Fruit fly (Drosophila melanogaster) whole organism, embryonic: ENCODE measurements around the gene CG18179.

ENCODE experiments used
- Atf-2 ChIP-seq: fragments of 200-800 bp; sonication (Bioruptor generic); optimal IDR thresholded peaks from 2 replicates; lab custom pipeline; 2016; ENCODE audit warnings: missing biosample characterization, missing genetic modification characterization
- Bgb ChIP-seq: fragments of 200-800 bp; sonication (Bioruptor generic); IDR thresholded peaks from 2 replicates; pipeline ENCODE4 v1.3.6; 2022; ENCODE audit warnings: missing biosample characterization, missing genetic modification characterization; ENCODE audit not compliant: partially characterized antibody
- CG10543 ChIP-seq: fragments of 200-800 bp; sonication (Bioruptor generic); optimal IDR thresholded peaks from 3 replicates; lab custom pipeline; 2017; ENCODE audit warnings: missing biosample characterization, mild to moderate bottlenecking, missing genetic modification characterization, moderate library complexity
- CG11504 ChIP-seq: fragments of 200-800 bp; sonication (Bioruptor generic); optimal IDR thresholded peaks from 3 replicates; lab custom pipeline; 2019; ENCODE audit warnings: missing biosample characterization, mild to moderate bottlenecking, missing genetic modification characterization, moderate library complexity
- CG14710 ChIP-seq: fragments of 200-800 bp; sonication (Bioruptor generic); optimal IDR thresholded peaks from 3 replicates; lab custom pipeline; 2019; ENCODE audit warnings: missing biosample characterization, mild to moderate bottlenecking, missing genetic modification characterization, moderate library complexity
- CG15514 ChIP-seq: fragments of 200-800 bp; sonication (Bioruptor generic); optimal IDR thresholded peaks from 3 replicates; lab custom pipeline; 2017; ENCODE audit warnings: missing biosample characterization, missing genetic modification characterization, mild to moderate bottlenecking, moderate library complexity, missing genetic modification reagents
- CG1603 ChIP-seq: fragments of 200-800 bp; sonication (Bioruptor generic); optimal IDR thresholded peaks from 2 replicates; lab custom pipeline; 2019; ENCODE audit warnings: missing biosample characterization, mild to moderate bottlenecking, missing genetic modification characterization, moderate library complexity
- CG16813 ChIP-seq: fragments of 200-800 bp; sonication (Bioruptor generic); IDR thresholded peaks from 3 replicates; pipeline ENCODE4 v1.3.6; 2022; ENCODE audit warnings: missing biosample characterization, missing genetic modification characterization; ENCODE audit not compliant: partially characterized antibody
- CG16815 ChIP-seq: fragments of 200-800 bp; sonication (Bioruptor generic); optimal IDR thresholded peaks from 3 replicates; lab custom pipeline; 2017; ENCODE audit warnings: missing biosample characterization, mild to moderate bottlenecking, missing genetic modification characterization
- CG18011 ChIP-seq: fragments of 200-800 bp; sonication (Bioruptor generic); optimal IDR thresholded peaks from 2 replicates; lab custom pipeline; 2017; ENCODE audit warnings: missing biosample characterization, missing genetic modification characterization, mild to moderate bottlenecking, moderate library complexity, missing genotype
- CG2129 ChIP-seq: fragments of 200-800 bp; sonication (Bioruptor generic); IDR thresholded peaks from 2 replicates; pipeline ENCODE4 v1.3.6; 2022; ENCODE audit warnings: missing biosample characterization, missing genetic modification characterization; ENCODE audit not compliant: partially characterized antibody
- CG31388 ChIP-seq: fragments of 200-800 bp; sonication (Bioruptor generic); optimal IDR thresholded peaks from 2 replicates; lab custom pipeline; 2016; ENCODE audit warnings: missing biosample characterization, missing genetic modification characterization
- CG4730 ChIP-seq: fragments of 200-800 bp; sonication (Bioruptor generic); IDR thresholded peaks from 2 replicates; pipeline ENCODE4 v1.3.6; 2022; ENCODE audit warnings: missing biosample characterization, missing genetic modification characterization
- CG7745 ChIP-seq: fragments of 200-800 bp; sonication (Bioruptor generic); optimal IDR thresholded peaks from 2 replicates; lab custom pipeline; 2018; ENCODE audit warnings: missing biosample characterization, mild to moderate bottlenecking, missing genetic modification characterization, moderate library complexity
- CG8281 ChIP-seq: fragments of 200-800 bp; sonication (Bioruptor generic); optimal IDR thresholded peaks from 2 replicates; lab custom pipeline; 2018; ENCODE audit warnings: missing biosample characterization, mild to moderate bottlenecking, missing genetic modification characterization, moderate library complexity
- CG9437 ChIP-seq: fragments of 200-800 bp; sonication (Bioruptor generic); optimal IDR thresholded peaks from 2 replicates; lab custom pipeline; 2018; ENCODE audit warnings: missing biosample characterization, mild to moderate bottlenecking, missing genetic modification characterization
- CG9797 ChIP-seq: fragments of 200-800 bp; sonication (Bioruptor generic); optimal IDR thresholded peaks from 3 replicates; lab custom pipeline; 2018; ENCODE audit warnings: missing biosample characterization, mild to moderate bottlenecking, missing genetic modification characterization
- CG9817 ChIP-seq: fragments of 200-800 bp; sonication (Bioruptor generic); optimal IDR thresholded peaks from 2 replicates; lab custom pipeline; 2018; ENCODE audit warnings: missing biosample characterization, mild to moderate bottlenecking, missing genetic modification characterization, moderate library complexity
- CrebB ChIP-seq: fragments of 200-800 bp; sonication (Bioruptor generic); optimal IDR thresholded peaks from 3 replicates; lab custom pipeline; 2018; ENCODE audit warnings: missing biosample characterization, mild to moderate bottlenecking, missing genetic modification characterization
- Dref ChIP-seq: fragments of 200-800 bp; sonication (Bioruptor generic); IDR thresholded peaks from 2 replicates; pipeline ENCODE4 v1.3.6; 2022; ENCODE audit warnings: missing biosample characterization, missing genetic modification characterization
- E2f2 ChIP-seq: fragments of 200-800 bp; sonication (Bioruptor generic); IDR thresholded peaks from 2 replicates; pipeline ENCODE4 v1.3.6; 2022; ENCODE audit warnings: missing biosample characterization, missing genetic modification characterization
- Gsc ChIP-seq: fragments of 200-800 bp; sonication (Bioruptor generic); IDR thresholded peaks from 2 replicates; pipeline ENCODE4 v1.3.6; 2022; ENCODE audit warnings: missing biosample characterization, missing genetic modification characterization
- HLH4C ChIP-seq: fragments of 200-800 bp; sonication (Bioruptor generic); IDR thresholded peaks from 3 replicates; pipeline ENCODE4 v1.3.6; 2022; ENCODE audit warnings: missing biosample characterization, missing genetic modification characterization; ENCODE audit not compliant: partially characterized antibody
- HLH54F ChIP-seq: fragments of 200-800 bp; sonication (Bioruptor generic); optimal IDR thresholded peaks from 3 replicates; lab custom pipeline; 2016; ENCODE audit warnings: missing biosample characterization, missing genetic modification characterization
- Hmx ChIP-seq: fragments of 200-800 bp; sonication (Bioruptor generic); optimal IDR thresholded peaks from 2 replicates; lab custom pipeline; 2016; ENCODE audit warnings: missing biosample characterization, missing genetic modification characterization
- Hr39 ChIP-seq: fragments of >200 bp; optimal IDR thresholded peaks from 2 replicates; lab custom pipeline; 2017
- MBD-R2 ChIP-seq: fragments of 200-800 bp; sonication (Bioruptor generic); IDR thresholded peaks from 2 replicates; pipeline ENCODE4 v1.3.6; 2022; ENCODE audit warnings: missing biosample characterization, missing genetic modification characterization
- Nf-YC ChIP-seq: fragments of 200-800 bp; optimal IDR thresholded peaks from 3 replicates; lab custom pipeline; 2019; ENCODE audit warnings: missing biosample characterization, mild to moderate bottlenecking, missing genetic modification characterization, moderate library complexity
- Scr ChIP-seq: fragments of 200-800 bp; sonication (Bioruptor generic); IDR thresholded peaks from 2 replicates; pipeline ENCODE4 v1.3.6; 2022; ENCODE audit warnings: missing biosample characterization, missing genetic modification characterization; ENCODE audit not compliant: partially characterized antibody
- gfzf ChIP-seq: fragments of 200-800 bp; sonication (Bioruptor generic); optimal IDR thresholded peaks from 2 replicates; lab custom pipeline; 2016; ENCODE audit warnings: missing biosample characterization, mild to moderate bottlenecking, missing genetic modification characterization, moderate library complexity
- gsb-n ChIP-seq: fragments of 200-800 bp; sonication (Bioruptor generic); optimal IDR thresholded peaks from 3 replicates; lab custom pipeline; 2018; ENCODE audit warnings: missing biosample characterization, mild to moderate bottlenecking, missing genetic modification characterization
- ham ChIP-seq: fragments of 200-800 bp; sonication (Bioruptor generic); IDR thresholded peaks from 2 replicates; pipeline ENCODE4 v1.3.6; 2022; ENCODE audit warnings: missing biosample characterization, missing genetic modification characterization
- inv ChIP-seq: fragments of 200-800 bp; sonication (Bioruptor generic); IDR thresholded peaks from 2 replicates; pipeline ENCODE4 v1.3.6; 2022; ENCODE audit warnings: missing biosample characterization, missing genetic modification characterization; ENCODE audit not compliant: partially characterized antibody
- lab ChIP-seq: fragments of 200-800 bp; sonication (Bioruptor generic); optimal IDR thresholded peaks from 3 replicates; lab custom pipeline; 2017; ENCODE audit warnings: missing biosample characterization, missing genetic modification characterization, mild to moderate bottlenecking, moderate library complexity, missing genetic modification reagents
- phol ChIP-seq: fragments of 200-800 bp; sonication (Bioruptor generic); optimal IDR thresholded peaks from 3 replicates; lab custom pipeline; 2018; ENCODE audit warnings: missing biosample characterization, mild to moderate bottlenecking, missing genetic modification characterization, moderate library complexity
- pzg ChIP-seq: fragments of 200-800 bp; sonication (Bioruptor generic); optimal IDR thresholded peaks from 3 replicates; lab custom pipeline; 2018; ENCODE audit warnings: missing biosample characterization, mild to moderate bottlenecking, missing genetic modification characterization, moderate library complexity
- ranshi ChIP-seq: fragments of 200-800 bp; sonication (Bioruptor generic); IDR thresholded peaks from 2 replicates; pipeline ENCODE4 v1.3.6; 2022; ENCODE audit warnings: missing biosample characterization, missing genetic modification characterization
- scrt ChIP-seq: fragments of 200-800 bp; sonication (Bioruptor generic); optimal IDR thresholded peaks from 2 replicates; lab custom pipeline; 2018; ENCODE audit warnings: missing biosample characterization, mild to moderate bottlenecking, missing genetic modification characterization, moderate library complexity
- so ChIP-seq: fragments of 200-800 bp; sonication (Bioruptor generic); IDR thresholded peaks from 3 replicates; pipeline ENCODE4 v1.3.6; 2022; ENCODE audit warnings: missing biosample characterization, missing genetic modification characterization
- stwl ChIP-seq: fragments of 200-800 bp; sonication (Bioruptor generic); optimal IDR thresholded peaks from 3 replicates; lab custom pipeline; 2018; ENCODE audit warnings: missing biosample characterization, mild to moderate bottlenecking, missing genetic modification characterization, moderate library complexity
- tx ChIP-seq: fragments of 200-800 bp; sonication (Bioruptor generic); optimal IDR thresholded peaks from 2 replicates; lab custom pipeline; 2016; ENCODE audit warnings: missing biosample characterization, missing genetic modification characterization
- yki ChIP-seq: fragments of >200 bp; optimal IDR thresholded peaks from 3 replicates; lab custom pipeline; 2018

CG18179 gene

dm6 chr3L:9678994-9679393 is 39.9 kb downstream of the CG18179 start, which contains the start of the genes fry and CG16717 (continued):
- TF ChIP-seq CG14710 (tag; lab: Kevin White, UChicago) (peak; percentile 1), pzg (GFP tag; lab: Kevin White, UChicago) (peak; percentile 67), inv (GFP tag; lab: Robert Waterston, UW) (no peak), E2f2 (GFP tag; lab: Robert Waterston, UW) (peak; percentile 16; the same call in 1 of the 2 replicates), CG4730 (GFP tag; lab: Robert Waterston, UW) (no peak), CG9437 (GFP tag; lab: Kevin White, UChicago) (peak; percentile 99), CG15514 (GFP tag; lab: Kevin White, UChicago) (no peak), scrt (GFP tag; lab: Kevin White, UChicago) (no peak), ham (no peak), Hmx (GFP tag; lab: Kevin White, UChicago) (no peak), Atf-2 (GFP tag; lab: Kevin White, UChicago) (no peak), CG9817 (tag; lab: Kevin White, UChicago) (no peak), Nf-YC (no peak), stwl (peak; percentile 67), Bgb (GFP tag; lab: Robert Waterston, UW) (peak; percentile 68; the same call in 1 of the 2 replicates), CG11504 (tag; lab: Kevin White, UChicago) (no peak), so (GFP tag; lab: Robert Waterston, UW) (no peak), CG31388 (GFP tag; lab: Kevin White, UChicago) (no peak), yki (lab: Kevin White, UChicago) (no peak), phol (peak; percentile 21), lab (GFP tag; lab: Kevin White, UChicago) (no peak), CG16813 (GFP tag; lab: Robert Waterston, UW) (peak; percentile 44; the same call in 1 of the 3 replicates), CG9797 (GFP tag; lab: Kevin White, UChicago) (no peak), Gsc (GFP tag; lab: Robert Waterston, UW) (no peak), CG18011 (GFP tag; lab: Kevin White, UChicago) (no peak), CG16815 (no peak), Dref (GFP tag; lab: Robert Waterston, UW) (peak; percentile 74), CG10543 (GFP tag; lab: Kevin White, UChicago) (no peak), Scr (peak; percentile 66), Hr39 (lab: Kevin White, UChicago) (no peak), ranshi (GFP tag; lab: Robert Waterston, UW) (no peak), CrebB (tag; lab: Kevin White, UChicago) (no peak), gsb-n (tag; lab: Kevin White, UChicago) (no peak), CG2129 (GFP tag; lab: Robert Waterston, UW) (peak; percentile 25; the same call in 1 of the 2 replicates), tx (GFP tag; lab: Kevin White, UChicago) (no peak), CG7745 (tag; lab: Kevin White, UChicago) (peak; percentile 99), gfzf (GFP tag; lab: Kevin White, UChicago) (no peak), MBD-R2 (peak; percentile 92), HLH54F (GFP tag; lab: Kevin White, UChicago) (no peak), HLH4C (peak; percentile 56), CG8281 (tag; lab: Kevin White, UChicago) (no peak), CG1603 (tag; lab: Kevin White, UChicago) (no peak)
